Fruit fly (Drosophila melanogaster) whole organism, embryonic: ENCODE results near the gene janA.
A peak's percentile ranks its signal among the peaks of the same experiment; 100 is the strongest.

Source experiments
- ATbp ChIP-seq: fragments of 200-800 bp; sonication (Bioruptor generic); optimal IDR thresholded peaks from 2 replicates; lab custom pipeline; 2017; ENCODE audit warnings: missing biosample characterization, mild to moderate bottlenecking, missing genetic modification characterization, missing genetic modification reagents
- CG10959 ChIP-seq: fragments of 200-800 bp; sonication (Bioruptor generic); IDR thresholded peaks from 2 replicates; pipeline ENCODE4 v1.3.6; 2022; ENCODE audit warnings: missing biosample characterization, missing genetic modification characterization
- CG10979 ChIP-seq: fragments of 200-800 bp; sonication (Bioruptor generic); optimal IDR thresholded peaks from 2 replicates; lab custom pipeline; 2018; ENCODE audit warnings: missing biosample characterization, mild to moderate bottlenecking, missing genetic modification characterization, moderate library complexity
- CG11695 ChIP-seq: fragments of 200-800 bp; sonication (Bioruptor generic); IDR thresholded peaks from 3 replicates; pipeline ENCODE4 v1.3.6; 2022; ENCODE audit warnings: missing biosample characterization, missing genetic modification characterization
- CG12071 ChIP-seq: fragments of 200-800 bp; sonication (Bioruptor generic); optimal IDR thresholded peaks from 3 replicates; lab custom pipeline; 2018; ENCODE audit warnings: missing biosample characterization, mild to moderate bottlenecking, missing genetic modification characterization
- CG13287 ChIP-seq: fragments of 200-800 bp; sonication (Bioruptor generic); IDR thresholded peaks from 2 replicates; pipeline ENCODE4 v1.3.6; 2022; ENCODE audit warnings: missing biosample characterization, missing genetic modification characterization; ENCODE audit not compliant: partially characterized antibody
- CG13775 ChIP-seq: fragments of 200-800 bp; sonication (Bioruptor generic); optimal IDR thresholded peaks from 3 replicates; lab custom pipeline; 2017; ENCODE audit warnings: missing biosample characterization, mild to moderate bottlenecking, missing genetic modification characterization
- CG14965 ChIP-seq: fragments of 200-800 bp; sonication (Bioruptor generic); optimal IDR thresholded peaks from 2 replicates; lab custom pipeline; 2016; ENCODE audit warnings: missing biosample characterization, missing genetic modification characterization, borderline replicate concordance
- CG17359 ChIP-seq: fragments of 200-800 bp; sonication (Bioruptor generic); optimal IDR thresholded peaks from 3 replicates; lab custom pipeline; 2018; ENCODE audit warnings: missing biosample characterization, mild to moderate bottlenecking, missing genetic modification characterization, moderate library complexity
- CG1792 ChIP-seq: fragments of 200-800 bp; sonication (Bioruptor generic); optimal IDR thresholded peaks from 2 replicates; lab custom pipeline; 2016; ENCODE audit warnings: missing biosample characterization, missing genetic modification characterization
- CG2199 ChIP-seq: fragments of 200-800 bp; sonication (Bioruptor generic); IDR thresholded peaks from 3 replicates; pipeline ENCODE4 v1.3.6; 2022; ENCODE audit warnings: missing biosample characterization, missing genetic modification characterization
- CG4730 ChIP-seq: fragments of 200-800 bp; sonication (Bioruptor generic); IDR thresholded peaks from 2 replicates; pipeline ENCODE4 v1.3.6; 2022; ENCODE audit warnings: missing biosample characterization, missing genetic modification characterization
- CG4820 ChIP-seq: fragments of 200-800 bp; sonication (Bioruptor generic); optimal IDR thresholded peaks from 3 replicates; lab custom pipeline; 2016; ENCODE audit warnings: missing biosample characterization, missing genetic modification characterization
- CG7745 ChIP-seq: fragments of 200-800 bp; sonication (Bioruptor generic); optimal IDR thresholded peaks from 2 replicates; lab custom pipeline; 2018; ENCODE audit warnings: missing biosample characterization, mild to moderate bottlenecking, missing genetic modification characterization, moderate library complexity
- CG9437 ChIP-seq: fragments of 200-800 bp; sonication (Bioruptor generic); optimal IDR thresholded peaks from 2 replicates; lab custom pipeline; 2018; ENCODE audit warnings: missing biosample characterization, mild to moderate bottlenecking, missing genetic modification characterization
- CTCF ChIP-seq: fragments of 200-800 bp; sonication (Bioruptor generic); optimal IDR thresholded peaks from 2 replicates; lab custom pipeline; 2017; ENCODE audit warnings: missing biosample characterization, mild to moderate bottlenecking, missing genetic modification characterization, moderate library complexity
- CkIIα-i1 ChIP-seq: fragments of 200-800 bp; sonication (Bioruptor generic); IDR thresholded peaks from 2 replicates; pipeline ENCODE4 v1.3.6; 2022; ENCODE audit warnings: missing biosample characterization, missing genetic modification characterization
- Deaf1 ChIP-seq: fragments of 200-800 bp; optimal IDR thresholded peaks from 3 replicates; lab custom pipeline; 2019; ENCODE audit warnings: missing biosample characterization, mild to moderate bottlenecking, missing genetic modification characterization, moderate library complexity
- Hsf ChIP-seq: fragments of 200-800 bp; sonication (Bioruptor generic); optimal IDR thresholded peaks from 3 replicates; lab custom pipeline; 2016; ENCODE audit warnings: missing biosample characterization, missing genetic modification characterization
- Lhr ChIP-seq: fragments of 200-800 bp; sonication (Bioruptor generic); optimal IDR thresholded peaks from 3 replicates; lab custom pipeline; 2017; ENCODE audit warnings: mild to moderate bottlenecking, missing biosample characterization, missing genetic modification reagents, missing genetic modification characterization
- NFAT ChIP-seq: fragments of 200-800 bp; sonication (Bioruptor generic); IDR thresholded peaks from 2 replicates; pipeline ENCODE4 v1.3.6; 2022; ENCODE audit warnings: missing biosample characterization, missing genetic modification characterization
- Neu2 ChIP-seq: fragments of 200-800 bp; sonication (Bioruptor generic); optimal IDR thresholded peaks from 3 replicates; lab custom pipeline; 2016; ENCODE audit warnings: missing biosample characterization, missing genetic modification characterization, borderline replicate concordance
- Opbp ChIP-seq: fragments of 200-800 bp; sonication (Bioruptor generic); IDR thresholded peaks from 3 replicates; pipeline ENCODE4 v1.3.6; 2022; ENCODE audit warnings: missing biosample characterization, missing genetic modification characterization; ENCODE audit not compliant: partially characterized antibody
- Sry-δ ChIP-seq: fragments of 200-800 bp; sonication (Bioruptor generic); optimal IDR thresholded peaks from 2 replicates; lab custom pipeline; 2016; ENCODE audit warnings: missing biosample characterization, missing genetic modification characterization
- ara ChIP-seq: fragments of 200-800 bp; sonication (Bioruptor generic); IDR thresholded peaks from 2 replicates; pipeline ENCODE4 v1.3.6; 2022; ENCODE audit warnings: missing biosample characterization, missing genetic modification characterization
- caup ChIP-seq: fragments of 200-800 bp; sonication (Bioruptor generic); optimal IDR thresholded peaks from 3 replicates; lab custom pipeline; 2017; ENCODE audit warnings: missing biosample characterization, mild to moderate bottlenecking, missing genetic modification characterization, moderate library complexity; ENCODE audit not compliant: severe bottlenecking
- crp ChIP-seq, 2 experiments: fragments of 200-800 bp; sonication (Bioruptor generic); optimal IDR thresholded peaks; 2 replicates in 1 of 2; 3 replicates in 1 of 2; lab custom pipeline; 2017; ENCODE audit warnings: missing biosample characterization in 2 of 2, missing genetic modification characterization in 2 of 2, mild to moderate bottlenecking in 1 of 2, moderate library complexity in 1 of 2
- dimm ChIP-seq: fragments of 200-800 bp; sonication (Bioruptor generic); IDR thresholded peaks from 2 replicates; pipeline ENCODE4 v1.3.6; 2022; ENCODE audit warnings: missing biosample characterization, missing genetic modification characterization
- disco-r ChIP-seq: fragments of 200-800 bp; sonication (Bioruptor generic); optimal IDR thresholded peaks from 2 replicates; lab custom pipeline; 2016; ENCODE audit warnings: missing biosample characterization, missing genetic modification characterization
- ewg ChIP-seq: fragments of 200-800 bp; sonication (Bioruptor generic); optimal IDR thresholded peaks from 3 replicates; lab custom pipeline; 2017; ENCODE audit warnings: mild to moderate bottlenecking, missing biosample characterization, missing genetic modification reagents, missing genetic modification characterization
- fd64A ChIP-seq: fragments of 200-800 bp; sonication (Bioruptor generic); optimal IDR thresholded peaks from 3 replicates; lab custom pipeline; 2018; ENCODE audit warnings: missing biosample characterization, mild to moderate bottlenecking, missing genetic modification characterization
- fu2 ChIP-seq: fragments of 200-800 bp; sonication (Bioruptor generic); optimal IDR thresholded peaks from 2 replicates; lab custom pipeline; 2016; ENCODE audit warnings: missing biosample characterization, missing genetic modification characterization
- grn ChIP-seq: fragments of 200-800 bp; sonication (Bioruptor generic); optimal IDR thresholded peaks from 3 replicates; lab custom pipeline; 2017; ENCODE audit warnings: missing biosample characterization, missing genetic modification characterization
- gsb ChIP-seq: fragments of 200-800 bp; sonication (Bioruptor generic); IDR thresholded peaks from 2 replicates; pipeline ENCODE4 v1.3.6; 2022; ENCODE audit warnings: missing biosample characterization, missing genetic modification characterization
- gt ChIP-seq: fragments of 200-800 bp; sonication (Bioruptor generic); IDR thresholded peaks from 2 replicates; pipeline ENCODE4 v1.3.6; 2022; ENCODE audit warnings: missing biosample characterization, missing genetic modification characterization
- ham ChIP-seq: fragments of 200-800 bp; sonication (Bioruptor generic); IDR thresholded peaks from 2 replicates; pipeline ENCODE4 v1.3.6; 2022; ENCODE audit warnings: missing biosample characterization, missing genetic modification characterization
- kni ChIP-seq: fragments of 200-800 bp; sonication (Bioruptor generic); optimal IDR thresholded peaks from 3 replicates; lab custom pipeline; 2017; ENCODE audit warnings: mild to moderate bottlenecking, missing biosample characterization, missing genetic modification reagents, missing genetic modification characterization
- lilli ChIP-seq: fragments of 200-800 bp; sonication (Bioruptor generic); optimal IDR thresholded peaks from 3 replicates; lab custom pipeline; 2016; ENCODE audit warnings: missing biosample characterization, missing genetic modification characterization
- lola ChIP-seq, 3 experiments: fragments of >200 bp in 2 of 3; fragments of 200-800 bp in 1 of 3; sonication (Bioruptor generic) in 1 of 3; optimal IDR thresholded peaks; 2 replicates each; lab custom pipeline; 2017 to 2019; ENCODE audit warnings: missing biosample characterization in 3 of 3, missing genetic modification characterization in 3 of 3, mild to moderate bottlenecking in 1 of 3, moderate library complexity in 1 of 3
- mirr ChIP-seq: fragments of 200-800 bp; sonication (Bioruptor generic); optimal IDR thresholded peaks from 3 replicates; lab custom pipeline; 2018; ENCODE audit warnings: missing biosample characterization, mild to moderate bottlenecking, missing genetic modification characterization
- pb ChIP-seq: fragments of 200-800 bp; sonication (Bioruptor generic); optimal IDR thresholded peaks from 3 replicates; lab custom pipeline; 2016; ENCODE audit warnings: missing biosample characterization, missing genetic modification characterization
- run ChIP-seq: fragments of 200-800 bp; sonication (Bioruptor generic); optimal IDR thresholded peaks from 3 replicates; lab custom pipeline; 2018; ENCODE audit warnings: missing biosample characterization, mild to moderate bottlenecking, missing genetic modification characterization
- sqz ChIP-seq: fragments of 200-800 bp; sonication (Bioruptor generic); optimal IDR thresholded peaks from 3 replicates; lab custom pipeline; 2018; ENCODE audit warnings: missing biosample characterization, mild to moderate bottlenecking, missing genetic modification characterization
- stwl ChIP-seq: fragments of 200-800 bp; sonication (Bioruptor generic); optimal IDR thresholded peaks from 3 replicates; lab custom pipeline; 2018; ENCODE audit warnings: missing biosample characterization, mild to moderate bottlenecking, missing genetic modification characterization, moderate library complexity
- sug ChIP-seq: fragments of 200-800 bp; optimal IDR thresholded peaks from 2 replicates; lab custom pipeline; 2019; ENCODE audit warnings: missing biosample characterization, mild to moderate bottlenecking, missing genetic modification characterization, moderate library complexity
- tin ChIP-seq: fragments of 200-800 bp; sonication (Bioruptor generic); optimal IDR thresholded peaks from 3 replicates; lab custom pipeline; 2016; ENCODE audit warnings: missing biosample characterization, missing genetic modification characterization
- twi ChIP-seq: fragments of 200-800 bp; optimal IDR thresholded peaks from 2 replicates; lab custom pipeline; 2019; ENCODE audit warnings: missing biosample characterization, mild to moderate bottlenecking, missing genetic modification characterization, moderate library complexity
- tx ChIP-seq: fragments of 200-800 bp; sonication (Bioruptor generic); optimal IDR thresholded peaks from 2 replicates; lab custom pipeline; 2016; ENCODE audit warnings: missing biosample characterization, missing genetic modification characterization
- zfh2 ChIP-seq: fragments of 200-800 bp; sonication (Bioruptor generic); optimal IDR thresholded peaks from 2 replicates; lab custom pipeline; 2016; ENCODE audit warnings: missing biosample characterization, missing genetic modification characterization

The janA gene

DNA sequence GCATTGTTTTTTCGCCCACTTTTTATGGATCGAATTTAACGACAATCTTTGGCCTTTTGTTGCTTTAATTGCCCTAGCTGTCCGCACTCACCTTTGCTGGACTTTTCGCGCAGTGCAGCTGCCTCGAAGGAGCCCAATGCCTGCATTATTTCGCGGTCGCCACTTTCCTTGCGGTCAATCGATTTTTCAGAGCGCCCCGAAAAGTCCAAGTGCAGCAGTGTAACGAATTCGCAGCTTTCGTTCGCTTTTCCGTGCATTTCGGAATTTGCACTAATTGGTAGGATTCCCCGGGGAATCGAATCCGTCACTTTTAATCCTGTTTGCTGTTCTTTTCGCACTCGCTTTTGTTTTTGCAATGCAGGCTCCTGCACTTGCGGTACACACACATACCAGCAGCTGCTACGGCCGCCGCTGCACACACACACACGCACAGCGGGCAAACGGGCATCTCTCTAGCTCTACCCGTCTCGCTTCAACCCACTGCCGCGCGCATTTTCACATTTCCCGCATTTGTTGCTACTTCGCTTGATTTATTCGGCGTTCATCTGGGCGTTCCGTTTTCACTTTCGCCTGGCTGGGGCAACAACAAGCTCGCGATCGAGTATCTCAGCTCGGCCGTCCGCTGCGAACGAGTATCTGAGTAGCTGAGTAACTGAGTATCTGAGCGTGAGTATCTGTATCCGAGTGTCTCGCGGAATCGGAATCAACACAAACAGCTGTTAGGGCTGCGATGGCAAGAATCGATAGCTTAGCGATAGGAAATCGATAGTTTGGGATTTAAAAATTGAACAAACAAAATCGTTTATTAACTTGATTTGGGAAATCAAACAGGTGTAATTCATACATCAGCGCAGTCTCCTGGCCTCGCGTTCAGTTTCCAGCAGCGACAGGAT is 17.5 kb downstream of the janA start, which contains the start of gene Mgat2 (continued):
- TF ChIP-seq dimm (GFP tag; lab: Robert Waterston, UW) (no peak), kni (peak; percentile 90), CG13287 (peak; percentile 93), ham (GFP tag; lab: Robert Waterston, UW) (no peak), CG10959 (GFP tag; lab: Robert Waterston, UW) (no peak), CG17359 (no peak), twi (tag; lab: Kevin White, UChicago) (peak; percentile 57), stwl (tag; lab: Kevin White, UChicago) (peak; percentile 39), crp (GFP tag; optimal IDR thresholded peaks at IDR 0.05; lab: Kevin White, UChicago) (peak; percentile 73 to 96), CG7745 (tag; lab: Kevin White, UChicago) (peak; percentile 72), CG13775 (GFP tag; lab: Kevin White, UChicago) (no peak), tin (GFP tag; lab: Kevin White, UChicago) (no peak), Deaf1 (tag; lab: Kevin White, UChicago) (peak; percentile 81), Hsf (GFP tag; lab: Kevin White, UChicago) (no peak), CG12071 (GFP tag; lab: Kevin White, UChicago) (peak; percentile 44), CG1792 (GFP tag; lab: Kevin White, UChicago) (no peak), CG9437 (no peak), Neu2 (no peak), CG4820 (GFP tag; lab: Kevin White, UChicago) (no peak), Lhr (GFP tag; lab: Kevin White, UChicago) (no peak), fd64A (GFP tag; lab: Kevin White, UChicago) (peak; percentile 67), disco-r (no peak), Sry-δ (GFP tag; lab: Kevin White, UChicago) (no peak), CkIIα-i1 (GFP tag; lab: Robert Waterston, UW) (no peak), NFAT (GFP tag; lab: Robert Waterston, UW) (no peak), CG2199 (GFP tag; lab: Robert Waterston, UW) (peak; percentile 74; the same call in 1 of the 3 replicates), sqz (GFP tag; lab: Kevin White, UChicago) (no peak), zfh2 (GFP tag; lab: Kevin White, UChicago) (no peak), caup (GFP tag; lab: Kevin White, UChicago) (no peak), CG11695 (peak; percentile 30; the same call in 1 of the 3 replicates), mirr (GFP tag; lab: Kevin White, UChicago) (peak; percentile 74), sug (tag; lab: Kevin White, UChicago) (peak; percentile 55), CG14965 (peak; percentile 15), CTCF (no peak), ATbp (GFP tag; lab: Kevin White, UChicago) (peak; percentile 1), gt (peak; percentile 33; the same call in 1 of the 2 replicates), CG10979 (no peak), ewg (GFP tag; lab: Kevin White, UChicago) (no peak), ara (GFP tag; lab: Robert Waterston, UW) (0 out of 2 replicates have a peak, but pooled peaks have one; percentile 29), gsb (GFP tag; lab: Robert Waterston, UW) (no peak), grn (GFP tag; lab: Kevin White, UChicago) (peak; percentile 27), run (no peak), tx (GFP tag; lab: Kevin White, UChicago) (no peak), lilli (GFP tag; lab: Kevin White, UChicago) (no peak), CG4730 (no peak), fu2 (no peak), pb (GFP tag; lab: Kevin White, UChicago) (peak; percentile 25), Opbp (GFP tag; lab: Robert Waterston, UW) (peak; percentile 81), lola (GFP tag; optimal IDR thresholded peaks at IDR 0.05; lab: Kevin White, UChicago) (peak in 1 of 3 experiments; percentile 8)
